Worm (Caenorhabditis elegans) whole organism, L1 larva: ENCODE results near the gene F49C5.10.

Experiments
- dpl-1 ChIP-seq, 3 experiments: fragments of 150-350 bp in 2 of 3; sonication (generic microtip) in 1 of 3; optimal IDR thresholded peaks; 2 replicates each; lab custom pipeline; 2014 to 2017; ENCODE audit warnings: missing biosample characterization in 3 of 3, missing genetic modification characterization in 3 of 3, missing genetic modification reagents in 3 of 3
- fkh-10 ChIP-seq: sonication (generic microtip); optimal IDR thresholded peaks from 2 replicates; lab custom pipeline; 2017; ENCODE audit warnings: missing biosample characterization, missing genetic modification reagents, missing genetic modification characterization
- fkh-4 ChIP-seq: sonication (generic microtip); optimal IDR thresholded peaks from 2 replicates; lab custom pipeline; 2016; ENCODE audit warnings: missing compliant biosample characterization, missing genetic modification characterization, borderline replicate concordance
- fos-1 ChIP-seq: fragments of 150-350 bp; optimal IDR thresholded peaks from 2 replicates; lab custom pipeline; 2014; ENCODE audit warnings: missing biosample characterization, missing genetic modification characterization
- lin-15B ChIP-seq: fragments of 150-350 bp; sonication (generic microtip); optimal IDR thresholded peaks from 3 replicates; lab custom pipeline; 2014; ENCODE audit warnings: missing biosample characterization, missing genetic modification characterization
- lin-39 ChIP-seq: fragments of 150-350 bp; optimal IDR thresholded peaks from 2 replicates; lab custom pipeline; 2014; ENCODE audit warnings: missing biosample characterization, missing genetic modification reagents, missing genetic modification characterization
- snpc-4 ChIP-seq: fragments of 150-350 bp; optimal IDR thresholded peaks from 2 replicates; lab custom pipeline; 2014; ENCODE audit warnings: missing biosample characterization, missing genetic modification characterization
- unc-62 ChIP-seq: fragments of 150-350 bp; optimal IDR thresholded peaks from 2 replicates; lab custom pipeline; 2014; ENCODE audit warnings: missing biosample characterization, missing genetic modification reagents, missing genetic modification characterization
- ztf-11 ChIP-seq, 2 experiments: sonication (generic microtip); optimal IDR thresholded peaks; 2 replicates each; lab custom pipeline; 2016 to 2017; ENCODE audit warnings: missing genetic modification characterization in 2 of 2, missing biosample characterization in 1 of 2, missing compliant biosample characterization in 1 of 2

ce11 chrII:12535297-12535803 is 11.2 kb upstream of the F49C5.10 start, which contains the start of gene nimk-1:
- TF ChIP-seq snpc-4 (tag; lab: Kevin White, UChicago): no peak
- no peak for TF ChIP-seq lin-15B
- TF ChIP-seq fkh-10 (GFP tag; lab: Kevin White, UChicago): no peak
- no peak for TF ChIP-seq lin-39 (tag; lab: Kevin White, UChicago)
- TF ChIP-seq unc-62 (GFP tag; lab: Kevin White, UChicago): no peak
- no peak for TF ChIP-seq ztf-11 (tag; optimal IDR thresholded peaks at IDR 0.05; lab: Kevin White, UChicago)
- TF ChIP-seq fkh-4 (tag; lab: Kevin White, UChicago): no peak
- no peak for TF ChIP-seq dpl-1 (GFP tag; optimal IDR thresholded peaks at IDR 0.05; lab: Kevin White, UChicago)
- TF ChIP-seq fos-1 (tag; lab: Kevin White, UChicago): no peak
